Worm (Caenorhabditis elegans) whole organism, L1 larva: ENCODE data around the gene F54D12.10.
A peak's percentile ranks its signal among the peaks of the same experiment; 100 is the strongest.

Experiments
- C16A3.4 ChIP-seq: fragments of 150-350 bp; optimal IDR thresholded peaks from 2 replicates; lab custom pipeline; 2014; ENCODE audit warnings: missing biosample characterization, missing genetic modification characterization
- C34B4.2 ChIP-seq: sonication (generic microtip); optimal IDR thresholded peaks from 2 replicates; lab custom pipeline; 2017; ENCODE audit warnings: mild to moderate bottlenecking, missing genetic modification characterization, missing compliant biosample characterization
- F16B12.6 ChIP-seq: fragments of 150-350 bp; optimal IDR thresholded peaks from 2 replicates; lab custom pipeline; 2014; ENCODE audit warnings: missing biosample characterization, missing genetic modification characterization
- Y116A8C.19 ChIP-seq: sonication (generic microtip); optimal IDR thresholded peaks from 2 replicates; lab custom pipeline; 2016; ENCODE audit warnings: missing compliant biosample characterization, missing genetic modification characterization, borderline replicate concordance
- alr-1 ChIP-seq: fragments of 200-800 bp; sonication (Bioruptor generic); optimal IDR thresholded peaks from 2 replicates; lab custom pipeline; 2018; ENCODE audit warnings: borderline replicate concordance, mild to moderate bottlenecking, missing genetic modification characterization, missing compliant biosample characterization
- ama-1 ChIP-seq: fragments of 150-350 bp; optimal IDR thresholded peaks from 2 replicates; lab custom pipeline; 2014
- ceh-63 ChIP-seq: fragments of 200-800 bp; sonication (Bioruptor generic); optimal IDR thresholded peaks from 2 replicates; lab custom pipeline; 2018; ENCODE audit warnings: mild to moderate bottlenecking, missing genetic modification characterization, missing compliant biosample characterization
- ceh-88 ChIP-seq: fragments of 200-800 bp; sonication (Bioruptor generic); IDR thresholded peaks from 2 replicates; pipeline ENCODE4 v1.3.6; 2022; ENCODE audit warnings: missing genetic modification characterization, missing compliant biosample characterization
- ceh-90 ChIP-seq: sonication (generic microtip); optimal IDR thresholded peaks from 2 replicates; lab custom pipeline; 2016; ENCODE audit warnings: missing genetic modification characterization, missing compliant biosample characterization
- ces-1 ChIP-seq: fragments of 150-350 bp; optimal IDR thresholded peaks from 2 replicates; lab custom pipeline; 2014; ENCODE audit warnings: missing biosample characterization, missing genetic modification reagents, missing genetic modification characterization
- dpl-1 ChIP-seq, 3 experiments: fragments of 150-350 bp in 2 of 3; sonication (generic microtip) in 1 of 3; optimal IDR thresholded peaks; 2 replicates each; lab custom pipeline; 2014 to 2017; ENCODE audit warnings: missing biosample characterization in 3 of 3, missing genetic modification characterization in 3 of 3, missing genetic modification reagents in 3 of 3
- dsc-1 ChIP-seq: sonication (generic microtip); optimal IDR thresholded peaks from 2 replicates; lab custom pipeline; 2016; ENCODE audit warnings: mild to moderate bottlenecking, missing genetic modification characterization, missing compliant biosample characterization
- efl-1 ChIP-seq, 4 experiments: fragments of 150-350 bp; optimal IDR thresholded peaks in 3 of 4; peaks in 1 of 4; 1 replicate in 1 of 4; 2 replicates in 3 of 4; lab custom pipeline; 2014; ENCODE audit warnings: missing biosample characterization in 2 of 4, missing genetic modification characterization in 2 of 4, missing genetic modification reagents in 2 of 4
- elt-2 ChIP-seq: sonication (generic microtip); optimal IDR thresholded peaks from 2 replicates; lab custom pipeline; 2016; ENCODE audit warnings: missing genetic modification characterization, mild to moderate bottlenecking, inconsistent platforms, missing compliant biosample characterization, missing genetic modification reagents
- fkh-4 ChIP-seq: sonication (generic microtip); optimal IDR thresholded peaks from 2 replicates; lab custom pipeline; 2016; ENCODE audit warnings: missing compliant biosample characterization, missing genetic modification characterization, borderline replicate concordance
- fkh-8 ChIP-seq: sonication (generic microtip); optimal IDR thresholded peaks from 2 replicates; lab custom pipeline; 2016; ENCODE audit warnings: mild to moderate bottlenecking, missing genetic modification characterization, missing compliant biosample characterization
- fos-1 ChIP-seq: fragments of 150-350 bp; optimal IDR thresholded peaks from 2 replicates; lab custom pipeline; 2014; ENCODE audit warnings: missing biosample characterization, missing genetic modification characterization
- hlh-17 ChIP-seq: fragments of 200-800 bp; sonication (Bioruptor generic); optimal IDR thresholded peaks from 2 replicates; lab custom pipeline; 2018; ENCODE audit warnings: missing genetic modification characterization, mild to moderate bottlenecking, missing compliant biosample characterization, moderate library complexity, borderline replicate concordance
- hlh-4 ChIP-seq: sonication (generic microtip); optimal IDR thresholded peaks from 2 replicates; lab custom pipeline; 2016; ENCODE audit warnings: mild to moderate bottlenecking, missing genetic modification characterization, missing compliant biosample characterization
- hpl-2 ChIP-seq: fragments of 150-350 bp; optimal IDR thresholded peaks from 2 replicates; lab custom pipeline; 2014; ENCODE audit warnings: missing biosample characterization, missing genetic modification reagents, missing genetic modification characterization
- irx-1 ChIP-seq: sonication (generic microtip); optimal IDR thresholded peaks from 2 replicates; lab custom pipeline; 2016; ENCODE audit warnings: missing genetic modification characterization, missing compliant biosample characterization
- jun-1 ChIP-seq: fragments of 150-350 bp; optimal IDR thresholded peaks from 2 replicates; lab custom pipeline; 2014; ENCODE audit warnings: missing biosample characterization, missing genetic modification reagents, missing genetic modification characterization
- lin-13 ChIP-seq: fragments of 150-350 bp; optimal IDR thresholded peaks from 2 replicates; lab custom pipeline; 2014; ENCODE audit warnings: missing biosample characterization, missing genetic modification reagents, missing genetic modification characterization
- lin-35 ChIP-seq, 2 experiments: fragments of 150-350 bp; optimal IDR thresholded peaks; 2 replicates each; lab custom pipeline; 2014; ENCODE audit warnings: missing biosample characterization in 2 of 2, missing genetic modification characterization in 2 of 2, missing genetic modification reagents in 2 of 2
- lir-3 ChIP-seq: sonication (generic microtip); optimal IDR thresholded peaks from 2 replicates; lab custom pipeline; 2016; ENCODE audit warnings: mild to moderate bottlenecking, missing genetic modification characterization, moderate library complexity, missing compliant biosample characterization; ENCODE audit not compliant: poor library complexity
- lsy-2 ChIP-seq, 2 experiments: fragments of 150-350 bp; optimal IDR thresholded peaks; 2 replicates each; lab custom pipeline; 2014; ENCODE audit warnings: missing biosample characterization in 2 of 2, missing genetic modification characterization in 2 of 2
- mab-9 ChIP-seq: fragments of 200-800 bp; sonication (Bioruptor generic); IDR thresholded peaks from 2 replicates; pipeline ENCODE4 v1.3.6; 2022; ENCODE audit warnings: missing genetic modification reagents, missing genetic modification characterization, missing compliant biosample characterization
- mdl-1 ChIP-seq, 2 experiments: fragments of 150-350 bp; optimal IDR thresholded peaks; 2 replicates each; lab custom pipeline; 2014 to 2017; ENCODE audit warnings: missing biosample characterization in 2 of 2, missing genetic modification characterization in 2 of 2, inconsistent platforms in 1 of 2
- mef-2 ChIP-seq: fragments of 150-350 bp; optimal IDR thresholded peaks from 2 replicates; lab custom pipeline; 2014; ENCODE audit warnings: missing biosample characterization, missing genetic modification characterization
- mep-1 ChIP-seq: fragments of 150-350 bp; optimal IDR thresholded peaks from 2 replicates; lab custom pipeline; 2014; ENCODE audit warnings: missing biosample characterization, missing genetic modification characterization
- nhr-11 ChIP-seq: fragments of 150-350 bp; optimal IDR thresholded peaks from 2 replicates; lab custom pipeline; 2014; ENCODE audit warnings: missing biosample characterization, missing genetic modification characterization
- nhr-19 ChIP-seq: fragments of 200-800 bp; sonication (Bioruptor generic); conservative IDR thresholded peaks from 2 replicates; pipeline ENCODE4 v1.3.6; 2022; ENCODE audit warnings: missing genetic modification characterization, missing compliant biosample characterization
- nhr-20 ChIP-seq: sonication (generic microtip); optimal IDR thresholded peaks from 2 replicates; lab custom pipeline; 2016; ENCODE audit warnings: mild to moderate bottlenecking, missing genetic modification characterization, missing compliant biosample characterization
- nhr-28 ChIP-seq: fragments of 150-350 bp; optimal IDR thresholded peaks from 2 replicates; lab custom pipeline; 2014; ENCODE audit warnings: missing biosample characterization, missing genetic modification characterization
- nhr-76 ChIP-seq: sonication (generic microtip); optimal IDR thresholded peaks from 2 replicates; lab custom pipeline; 2017; ENCODE audit warnings: missing biosample characterization, missing genetic modification characterization
- nhr-77 ChIP-seq: fragments of 150-350 bp; optimal IDR thresholded peaks from 2 replicates; lab custom pipeline; 2014; ENCODE audit warnings: missing biosample characterization, missing genetic modification characterization
- nhr-85 ChIP-seq: sonication (generic microtip); peaks from one replicate; lab custom pipeline; 2016; ENCODE audit warnings: missing genetic modification characterization, inconsistent platforms, missing compliant biosample characterization
- rnt-1 ChIP-seq: sonication (generic microtip); optimal IDR thresholded peaks from 2 replicates; lab custom pipeline; 2016; ENCODE audit warnings: mild to moderate bottlenecking, missing genetic modification characterization, moderate library complexity, missing compliant biosample characterization
- skn-1 ChIP-seq: fragments of 150-350 bp; optimal IDR thresholded peaks from 2 replicates; lab custom pipeline; 2014; ENCODE audit warnings: missing biosample characterization, missing genetic modification characterization
- sptf-1 ChIP-seq: fragments of 150-350 bp; optimal IDR thresholded peaks from 2 replicates; lab custom pipeline; 2014; ENCODE audit warnings: missing biosample characterization, missing genetic modification characterization
- unc-30 ChIP-seq: sonication (generic microtip); optimal IDR thresholded peaks from 2 replicates; lab custom pipeline; 2017; ENCODE audit warnings: missing biosample characterization, missing genetic modification characterization
- unc-62 ChIP-seq: fragments of 150-350 bp; optimal IDR thresholded peaks from 2 replicates; lab custom pipeline; 2014; ENCODE audit warnings: missing biosample characterization, missing genetic modification reagents, missing genetic modification characterization
- unc-86 ChIP-seq: sonication (generic microtip); optimal IDR thresholded peaks from 2 replicates; lab custom pipeline; 2016; ENCODE audit warnings: missing genetic modification characterization, missing compliant biosample characterization
- unc-98 ChIP-seq: fragments of 200-800 bp; sonication (Bioruptor generic); IDR thresholded peaks from 2 replicates; pipeline ENCODE4 v1.3.6; 2022; ENCODE audit warnings: missing genetic modification characterization, missing compliant biosample characterization
- vab-15 ChIP-seq: sonication (generic microtip); optimal IDR thresholded peaks from 2 replicates; lab custom pipeline; 2017; ENCODE audit warnings: missing genotype, mild to moderate bottlenecking, missing genetic modification characterization, missing compliant biosample characterization
- xbp-1 ChIP-seq: sonication (generic microtip); optimal IDR thresholded peaks from 2 replicates; lab custom pipeline; 2016; ENCODE audit warnings: missing genetic modification characterization, missing compliant biosample characterization
- ztf-11 ChIP-seq, 2 experiments: sonication (generic microtip); optimal IDR thresholded peaks; 2 replicates each; lab custom pipeline; 2016 to 2017; ENCODE audit warnings: missing genetic modification characterization in 2 of 2, missing biosample characterization in 1 of 2, missing compliant biosample characterization in 1 of 2
- ztf-4 ChIP-seq: fragments of 150-350 bp; optimal IDR thresholded peaks from 2 replicates; lab custom pipeline; 2014; ENCODE audit warnings: missing biosample characterization, missing genetic modification characterization

F54D12.10 gene

ce11 chrII:1381618-1382017 lies 3.5 kb upstream of the F54D12.10 start, which contains the start of gene F54D12.9:
Gene F54D12.9, minus strand, starts transcription at chrII:1381718.
- TF ChIP-seq ceh-90 (no peak), unc-62 (no peak), mab-9 (GFP tag; lab: Robert Waterston, UW) (no peak), nhr-11 (tag; lab: Kevin White, UChicago) (no peak), nhr-28 (no peak), rnt-1 (tag; lab: Kevin White, UChicago) (no peak), sptf-1 (no peak), F16B12.6 (no peak), nhr-20 (tag; lab: Kevin White, UChicago) (no peak), Y116A8C.19 (tag; lab: Kevin White, UChicago) (no peak), hlh-4 (tag; lab: Kevin White, UChicago) (no peak)
- TF ChIP-seq, all 84 proteins: peak for 0

- peak in 1 of 2 experiments; percentile 28 for TF ChIP-seq efl-1 (optimal IDR thresholded peaks at IDR 0.05; lab: Kevin White, UChicago)
- TF ChIP-seq efl-1 (GFP tag; optimal IDR thresholded peaks at IDR 0.05 in 1 of 2; lab: Kevin White, UChicago): peak in 1 of 2 experiments; percentile 53
- TF ChIP-seq C16A3.4 (tag; lab: Kevin White, UChicago): no peak
- peak in 1 of 3 experiments; percentile 31 for TF ChIP-seq dpl-1 (GFP tag; optimal IDR thresholded peaks at IDR 0.05; lab: Kevin White, UChicago)
- TF ChIP-seq lsy-2 (tag; optimal IDR thresholded peaks at IDR 0.05; lab: Kevin White, UChicago): no peak
Observed at ce11 chrII:1376795-1377194, 1.4 kb downstream of the F54D12.10 start.

ce11 chrII:1375627-1376026 lies 2.5 kb downstream of the F54D12.10 start:
- TF ChIP-seq mdl-1 (tag; optimal IDR thresholded peaks at IDR 0.05; lab: Kevin White, UChicago) (no peak), fos-1 (tag; lab: Kevin White, UChicago) (no peak), mab-9 (GFP tag; lab: Robert Waterston, UW) (no peak), unc-30 (tag; lab: Kevin White, UChicago) (no peak), xbp-1 (no peak), mef-2 (tag; lab: Kevin White, UChicago) (no peak), rnt-1 (tag; lab: Kevin White, UChicago) (peak; percentile 69), hlh-17 (GFP tag; lab: Kevin White, UChicago) (no peak), Y116A8C.19 (tag; lab: Kevin White, UChicago) (no peak), ces-1 (GFP tag; lab: Kevin White, UChicago) (no peak), skn-1 (no peak), irx-1 (tag; lab: Kevin White, UChicago) (no peak), efl-1 (optimal IDR thresholded peaks at IDR 0.05; lab: Kevin White, UChicago) (peak in 1 of 2 experiments; percentile 16), efl-1 (GFP tag; optimal IDR thresholded peaks at IDR 0.05 in 1 of 2; lab: Kevin White, UChicago) (peak in 1 of 2 experiments; percentile 2), nhr-85 (no peak), lsy-2 (tag; optimal IDR thresholded peaks at IDR 0.05; lab: Kevin White, UChicago) (peak; percentile 19 to 30), lir-3 (tag; lab: Kevin White, UChicago) (no peak), ama-1 (lab: Kevin White, UChicago) (no peak), dpl-1 (GFP tag; optimal IDR thresholded peaks at IDR 0.05; lab: Kevin White, UChicago) (peak in 1 of 3 experiments; percentile 10), F16B12.6 (no peak), fkh-4 (tag; lab: Kevin White, UChicago) (no peak), nhr-28 (no peak), ceh-63 (no peak), nhr-77 (no peak), C34B4.2 (tag; lab: Kevin White, UChicago) (no peak), dsc-1 (no peak), unc-98 (no peak), lin-35 (GFP tag; optimal IDR thresholded peaks at IDR 0.05; lab: Kevin White, UChicago) (no peak), ceh-88 (no peak), unc-86 (tag; lab: Kevin White, UChicago) (no peak), lin-13 (GFP tag; lab: Kevin White, UChicago) (no peak), vab-15 (no peak), elt-2 (tag; lab: Kevin White, UChicago) (no peak), mep-1 (tag; lab: Kevin White, UChicago) (no peak), hpl-2 (no peak), alr-1 (tag; lab: Kevin White, UChicago) (no peak), ztf-11 (tag; optimal IDR thresholded peaks at IDR 0.05; lab: Kevin White, UChicago) (no peak), fkh-8 (no peak), nhr-19 (GFP tag; lab: Robert Waterston, UW) (0 out of 2 replicates have a peak, but pooled peaks have one; percentile 22), nhr-76 (tag; lab: Kevin White, UChicago) (no peak), jun-1 (tag; lab: Kevin White, UChicago) (no peak), ztf-4 (no peak)
